Worm (Caenorhabditis elegans): ENCODE results near the gene F25G6.8.

F25G6.8 gene

ce11 chrV:8606099-8606696 lies 41.2 kb upstream of the F25G6.8 start, which contains the start of gene vps-60 (continued):
- TF ChIP-seq nhr-85 (tag) (peak; percentile 96), vab-15 (tag; optimal IDR thresholded peaks at IDR 0.05) (no peak), ceh-8 (GFP tag; optimal IDR thresholded peaks at IDR 0.05) (peak; percentile 78), unc-30 (tag; optimal IDR thresholded peaks at IDR 0.05) (no peak), dsc-1 (tag; optimal IDR thresholded peaks at IDR 0.05) (peak; percentile 91), rnt-1 (tag; optimal IDR thresholded peaks at IDR 0.05) (peak; percentile 89), egl-13 (tag; optimal IDR thresholded peaks at IDR 0.05) (peak; percentile 88), unc-86 (tag; optimal IDR thresholded peaks at IDR 0.05) (peak; percentile 89), swsn-7 (tag; optimal IDR thresholded peaks at IDR 0.05) (peak; percentile 94), nhr-77 (tag; optimal IDR thresholded peaks at IDR 0.05) (peak; percentile 93), skn-1 (tag; optimal IDR thresholded peaks at IDR 0.05) (peak; percentile 91), unc-130 (tag; optimal IDR thresholded peaks at IDR 0.05) (peak; percentile 89), fkh-10 (GFP tag; optimal IDR thresholded peaks at IDR 0.05) (peak; percentile 85), lin-13 (GFP tag; optimal IDR thresholded peaks at IDR 0.05) (peak; percentile 89), hlh-17 (GFP tag; optimal IDR thresholded peaks at IDR 0.05; ENCODE audit: borderline replicate concordance) (no peak), ama-1 (optimal IDR thresholded peaks at IDR 0.05) (peak; percentile 10), pag-3 (tag; optimal IDR thresholded peaks at IDR 0.05; ENCODE audit: borderline replicate concordance, insufficient read depth) (no peak), ets-5 (GFP tag; IDR thresholded peaks at IDR 0.05) (no peak), mdl-1 (tag; optimal IDR thresholded peaks at IDR 0.05) (peak in 1 of 2 experiments; percentile 77), nhr-84 (tag; optimal IDR thresholded peaks at IDR 0.05) (no peak), fkh-4 (tag; optimal IDR thresholded peaks at IDR 0.05; ENCODE audit: borderline replicate concordance) (no peak), aly-2 (tag; optimal IDR thresholded peaks at IDR 0.05) (peak; percentile 67), sup-37 (GFP tag; optimal IDR thresholded peaks at IDR 0.05) (no peak), blmp-1 (tag; optimal IDR thresholded peaks at IDR 0.05) (peak; percentile 97), nhr-71 (tag; optimal IDR thresholded peaks at IDR 0.05) (peak; percentile 98), egl-27 (tag; optimal IDR thresholded peaks at IDR 0.05) (peak; percentile 52 to 57), xbp-1 (tag; optimal IDR thresholded peaks at IDR 0.05) (peak; percentile 98), unc-62 (GFP tag; optimal IDR thresholded peaks at IDR 0.05) (no peak), nhr-19 (GFP tag; conservative IDR thresholded peaks at IDR 0.05) (peak; percentile 93), zag-1 (tag; optimal IDR thresholded peaks at IDR 0.05) (peak; percentile 83), C04F5.9 (tag; optimal IDR thresholded peaks at IDR 0.05) (peak; percentile 29), fkh-8 (tag; optimal IDR thresholded peaks at IDR 0.05) (peak; percentile 98), snpc-4 (tag; optimal IDR thresholded peaks at IDR 0.05) (peak; percentile 74)

ce11 chrV:8603272-8603671 lies 38.3 kb upstream of the F25G6.8 start, which contains the start of gene F41E6.5:
Gene F41E6.5 (plus strand): TSS chrV:8603480.
- TF ChIP-seq snpc-4 (tag; optimal IDR thresholded peaks at IDR 0.05) (no peak), unc-130 (tag; optimal IDR thresholded peaks at IDR 0.05) (no peak), blmp-1 (tag; optimal IDR thresholded peaks at IDR 0.05) (peak; percentile 23), mep-1 (tag; optimal IDR thresholded peaks at IDR 0.05) (no peak), ceh-82 (tag; optimal IDR thresholded peaks at IDR 0.05) (no peak), aly-2 (tag; optimal IDR thresholded peaks at IDR 0.05) (no peak), elt-2 (tag; optimal IDR thresholded peaks at IDR 0.05) (peak; percentile 41), sup-37 (GFP tag; optimal IDR thresholded peaks at IDR 0.05) (no peak), unc-30 (tag; optimal IDR thresholded peaks at IDR 0.05) (no peak), ceh-63 (GFP tag; optimal IDR thresholded peaks at IDR 0.05) (no peak), nhr-77 (tag; optimal IDR thresholded peaks at IDR 0.05) (no peak), zip-4 (GFP tag; optimal IDR thresholded peaks at IDR 0.05) (no peak), vab-15 (tag; optimal IDR thresholded peaks at IDR 0.05) (no peak), unc-98 (GFP tag; IDR thresholded peaks at IDR 0.05) (no peak), grh-1 (GFP tag; IDR thresholded peaks at IDR 0.05) (no peak), nhr-76 (tag; optimal IDR thresholded peaks at IDR 0.05) (no peak), ets-5 (GFP tag; IDR thresholded peaks at IDR 0.05) (no peak), lin-13 (GFP tag; optimal IDR thresholded peaks at IDR 0.05) (no peak), nhr-90 (tag; optimal IDR thresholded peaks at IDR 0.05; ENCODE audit: poor library complexity) (no peak), ceh-8 (GFP tag; optimal IDR thresholded peaks at IDR 0.05) (no peak), hlh-4 (tag; optimal IDR thresholded peaks at IDR 0.05) (no peak), mab-9 (GFP tag; IDR thresholded peaks at IDR 0.05) (no peak), tbx-2 (tag; optimal IDR thresholded peaks at IDR 0.05) (no peak), irx-1 (tag; optimal IDR thresholded peaks at IDR 0.05) (no peak), pax-3 (tag; optimal IDR thresholded peaks at IDR 0.05) (no peak), dpl-1 (GFP tag; optimal IDR thresholded peaks at IDR 0.05) (no peak), fkh-10 (GFP tag; optimal IDR thresholded peaks at IDR 0.05) (no peak), nhr-71 (tag; optimal IDR thresholded peaks at IDR 0.05) (peak; percentile 2), efl-3 (GFP tag; optimal IDR thresholded peaks at IDR 0.05) (no peak), lin-15B (tag; optimal IDR thresholded peaks at IDR 0.05) (no peak)

Data from whole organism, L1 larva.